Worm (Caenorhabditis elegans): Measurements from ENCODE around the gene spex-3.

The spex-3 gene

ce11 chrIII:1661031-1661430 is 41.2 kb downstream of the spex-3 start (continued):
- TF ChIP-seq madf-9 (GFP tag; conservative IDR thresholded peaks at IDR 0.05): no peak

ce11 chrIII:1659763-1660162 is 42.5 kb downstream of the spex-3 start, which contains the start of gene Y22D7AL.15:
Y22D7AL.15 (minus strand) TSS chrIII:1659863.
- TF ChIP-seq nhr-28 (tag; optimal IDR thresholded peaks at IDR 0.05) (no peak), hlh-30 (tag; optimal IDR thresholded peaks at IDR 0.05; ENCODE audit: insufficient read depth) (no peak), set-16 (GFP tag; IDR thresholded peaks at IDR 0.05) (peak; percentile 17; the same call in 1 of the 2 replicates)

- TF ChIP-seq daf-16 (GFP tag; optimal IDR thresholded peaks at IDR 0.05): no peak
- peak; percentile 46 for TF ChIP-seq daf-16 (tag; optimal IDR thresholded peaks at IDR 0.05)
- TF ChIP-seq zip-2 (tag; optimal IDR thresholded peaks at IDR 0.05): no peak
These were observed 44.9 kb downstream of the spex-3 start, which contains the start of gene cht-4 for ce11 chrIII:1657380-1657779. cht-4 (minus strand) TSS chrIII:1657480.

ce11 chrIII:1656307-1656706 is 45.9 kb downstream of the spex-3 start:
- peak; percentile 43; the same call in 1 of the 2 replicates for TF ChIP-seq set-16 (GFP tag; IDR thresholded peaks at IDR 0.05)

- no peak for TF ChIP-seq mep-1 (tag; optimal IDR thresholded peaks at IDR 0.05)
- peak; percentile 79 for TF ChIP-seq aha-1 (tag)
These were observed 49.3 kb downstream of the spex-3 start for ce11 chrIII:1652925-1653324.

- no peak for TF ChIP-seq Y75B8A.6 (GFP tag; IDR thresholded peaks at IDR 0.05)
These were observed 50.1 kb downstream of the spex-3 start, which contains the start of gene Y22D7AL.1 for ce11 chrIII:1652181-1652580. Y22D7AL.1 (plus strand) TSS chrIII:1652481.

All from whole organism, L4 larva.